Worm (Caenorhabditis elegans) whole organism, L2 larva: ENCODE measurements around the gene msa-1.

Experiments used
- ZK546.5 ChIP-seq: sonication (generic microtip); optimal IDR thresholded peaks from 2 replicates; lab custom pipeline; 2017; ENCODE audit warnings: missing biosample characterization, missing genetic modification characterization
- ceh-16 ChIP-seq: fragments of 150-350 bp; optimal IDR thresholded peaks from 2 replicates; lab custom pipeline; 2014; ENCODE audit warnings: missing biosample characterization, missing genetic modification characterization
- ceh-82 ChIP-seq: fragments of 150-350 bp; optimal IDR thresholded peaks from 2 replicates; lab custom pipeline; 2014; ENCODE audit warnings: missing biosample characterization, missing genetic modification characterization
- egl-27 ChIP-seq: sonication (generic microtip); optimal IDR thresholded peaks from 3 replicates; lab custom pipeline; 2017; ENCODE audit warnings: missing biosample characterization, missing genetic modification reagents, missing genetic modification characterization
- elt-3 ChIP-seq: sonication (generic microtip); optimal IDR thresholded peaks from 2 replicates; lab custom pipeline; 2017; ENCODE audit warnings: missing biosample characterization, missing genetic modification characterization
- lin-11 ChIP-seq: fragments of 150-350 bp; sonication (generic microtip); optimal IDR thresholded peaks from 2 replicates; lab custom pipeline; 2014; ENCODE audit warnings: missing biosample characterization, missing genetic modification characterization, inconsistent platforms, mixed read lengths
- lin-13 ChIP-seq: fragments of 150-350 bp; optimal IDR thresholded peaks from 2 replicates; lab custom pipeline; 2014; ENCODE audit warnings: missing biosample characterization, missing genetic modification reagents, missing genetic modification characterization
- nhr-23 ChIP-seq: fragments of 150-350 bp; optimal IDR thresholded peaks from 2 replicates; lab custom pipeline; 2014; ENCODE audit warnings: missing biosample characterization, missing genetic modification reagents, missing genetic modification characterization
- nhr-77 ChIP-seq: fragments of 150-350 bp; optimal IDR thresholded peaks from 2 replicates; lab custom pipeline; 2014; ENCODE audit warnings: missing biosample characterization, missing genetic modification characterization
- sma-3 ChIP-seq: sonication (generic microtip); optimal IDR thresholded peaks from 2 replicates; lab custom pipeline; 2016; ENCODE audit warnings: missing genetic modification reagents, missing genetic modification characterization, missing compliant biosample characterization
- sma-9 ChIP-seq, 2 experiments: fragments of 150-350 bp in 1 of 2; sonication (generic microtip) in 1 of 2; optimal IDR thresholded peaks; 2 replicates each; lab custom pipeline; 2014 to 2016; ENCODE audit warnings: missing genetic modification characterization in 2 of 2, mild to moderate bottlenecking in 1 of 2, missing biosample characterization in 1 of 2, missing compliant biosample characterization in 1 of 2, missing genetic modification reagents in 1 of 2, moderate library complexity in 1 of 2
- snpc-4 ChIP-seq: fragments of 150-350 bp; optimal IDR thresholded peaks from 2 replicates; lab custom pipeline; 2014; ENCODE audit warnings: missing biosample characterization, missing genetic modification characterization
- zag-1 ChIP-seq: fragments of 150-350 bp; optimal IDR thresholded peaks from 2 replicates; lab custom pipeline; 2014; ENCODE audit warnings: missing biosample characterization, missing genetic modification characterization
- ztf-11 ChIP-seq: sonication (generic microtip); optimal IDR thresholded peaks from 2 replicates; lab custom pipeline; 2017; ENCODE audit warnings: missing biosample characterization, missing genetic modification characterization

ce11 chrIV:9096160-9096879 lies 7.9 kb downstream of the msa-1 start, which contains the start of the genes znf-706 and cpna-3:
- TF ChIP-seq nhr-77 (tag; lab: Kevin White, UChicago) (no peak), lin-13 (GFP tag; lab: Kevin White, UChicago) (no peak), elt-3 (tag; lab: Kevin White, UChicago) (no peak), sma-9 (GFP tag; optimal IDR thresholded peaks at IDR 0.05; lab: Kevin White, UChicago) (no peak), sma-9 (tag; optimal IDR thresholded peaks at IDR 0.05; lab: Kevin White, UChicago) (no peak), ztf-11 (tag; lab: Kevin White, UChicago) (no peak), ceh-82 (tag; lab: Kevin White, UChicago) (no peak), zag-1 (tag; lab: Kevin White, UChicago) (no peak), egl-27 (tag; lab: Kevin White, UChicago) (no peak), lin-11 (tag; lab: Kevin White, UChicago) (no peak), ZK546.5 (tag; lab: Kevin White, UChicago) (no peak), nhr-23 (tag; lab: Kevin White, UChicago) (no peak), ceh-16 (tag; lab: Kevin White, UChicago) (no peak), snpc-4 (no peak), sma-3 (no peak)
